Worm (Caenorhabditis elegans): Measurements from ENCODE around the gene F16B4.7.

F16B4.7 gene

ce11 chrV:1610097-1610496 lies 24.6 kb downstream of the F16B4.7 start, which contains the start of gene nhr-177:
TSS of gene nhr-177 (plus strand) at chrV:1610263.
- TF ChIP-seq flt-1 (GFP tag; IDR thresholded peaks at IDR 0.05) (no peak), ztf-29 (GFP tag; IDR thresholded peaks at IDR 0.05) (no peak), klf-2 (GFP tag; conservative IDR thresholded peaks at IDR 0.05) (no peak), cog-1 (tag; optimal IDR thresholded peaks at IDR 0.05) (no peak)

DNA sequence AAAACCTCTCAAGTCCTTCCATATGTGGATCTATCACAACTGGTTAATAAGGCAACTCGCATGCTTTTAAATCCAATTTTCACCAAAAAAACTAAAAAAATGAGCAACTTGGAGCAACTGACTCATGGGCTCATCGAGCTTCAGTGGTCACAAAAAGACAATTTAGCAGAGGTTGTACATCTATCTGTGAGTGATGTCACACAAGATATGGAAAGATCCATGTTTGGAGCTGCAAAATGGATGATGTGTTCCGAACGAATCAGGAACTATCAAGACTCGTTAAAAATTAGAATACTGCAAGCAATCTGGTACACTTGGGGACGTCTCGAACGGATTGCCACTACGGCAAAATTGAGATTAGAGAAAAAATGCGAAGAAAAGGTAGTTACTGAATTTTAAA lies 26.1 kb downstream of the F16B4.7 start:
- no peak for TF ChIP-seq klf-2 (GFP tag; conservative IDR thresholded peaks at IDR 0.05)
- TF ChIP-seq ref-1 (GFP tag; conservative IDR thresholded peaks at IDR 0.05) = no peak
- no peak for TF ChIP-seq T22C8.4 (GFP tag; IDR thresholded peaks at IDR 0.05)
- TF ChIP-seq cog-1 (tag; optimal IDR thresholded peaks at IDR 0.05) = no peak
- no peak for TF ChIP-seq med-1 (GFP tag; optimal IDR thresholded peaks at IDR 0.05; ENCODE audit: insufficient read depth)
- TF ChIP-seq ztf-29 (GFP tag; IDR thresholded peaks at IDR 0.05) = no peak
- TF ChIP-seq ztf-23 (GFP tag; IDR thresholded peaks at IDR 0.05) = no peak

- TF ChIP-seq flt-1 (GFP tag; IDR thresholded peaks at IDR 0.05) = no peak
These were observed 29.2 kb downstream of the F16B4.7 start, which contains the start of gene srbc-41 for ce11 chrV:1614726-1615125. TSS of gene srbc-41 (minus strand) at chrV:1614826.

DNA sequence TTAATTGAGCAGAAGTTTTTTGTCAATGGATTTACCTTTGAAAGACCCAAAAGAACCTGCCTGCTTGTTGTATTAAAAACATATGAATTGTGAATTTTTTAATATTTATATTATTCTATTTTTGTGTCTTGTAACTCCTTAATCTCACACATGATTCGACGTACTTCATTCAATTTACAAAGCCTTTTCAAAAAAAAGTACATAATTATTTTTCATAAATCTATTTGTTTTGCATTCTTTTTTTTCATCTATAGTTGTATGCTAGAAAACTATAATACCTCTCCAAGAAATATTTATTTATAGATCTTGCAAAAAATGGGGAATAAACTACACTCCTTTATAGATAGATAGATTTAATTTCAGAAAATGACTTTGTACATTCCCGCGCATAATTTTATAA lies 33.2 kb downstream of the F16B4.7 start, which contains the start of gene nhr-179:
nhr-179 (minus strand) TSS at position 101 of the 400 bp plus-strand sequence.
- no peak for TF ChIP-seq ztf-29 (GFP tag; IDR thresholded peaks at IDR 0.05)
- no peak for TF ChIP-seq med-1 (GFP tag; optimal IDR thresholded peaks at IDR 0.05; ENCODE audit: insufficient read depth)
- no peak for TF ChIP-seq ztf-23 (GFP tag; IDR thresholded peaks at IDR 0.05)
- TF ChIP-seq cog-1 (tag; optimal IDR thresholded peaks at IDR 0.05) = no peak
- no peak for TF ChIP-seq klf-2 (GFP tag; conservative IDR thresholded peaks at IDR 0.05)
- no peak for TF ChIP-seq tab-1 (GFP tag; IDR thresholded peaks at IDR 0.05)
- TF ChIP-seq T22C8.4 (GFP tag; IDR thresholded peaks at IDR 0.05) = no peak
- TF ChIP-seq ref-1 (GFP tag; conservative IDR thresholded peaks at IDR 0.05) = no peak
- TF ChIP-seq flt-1 (GFP tag; IDR thresholded peaks at IDR 0.05) = no peak

DNA sequence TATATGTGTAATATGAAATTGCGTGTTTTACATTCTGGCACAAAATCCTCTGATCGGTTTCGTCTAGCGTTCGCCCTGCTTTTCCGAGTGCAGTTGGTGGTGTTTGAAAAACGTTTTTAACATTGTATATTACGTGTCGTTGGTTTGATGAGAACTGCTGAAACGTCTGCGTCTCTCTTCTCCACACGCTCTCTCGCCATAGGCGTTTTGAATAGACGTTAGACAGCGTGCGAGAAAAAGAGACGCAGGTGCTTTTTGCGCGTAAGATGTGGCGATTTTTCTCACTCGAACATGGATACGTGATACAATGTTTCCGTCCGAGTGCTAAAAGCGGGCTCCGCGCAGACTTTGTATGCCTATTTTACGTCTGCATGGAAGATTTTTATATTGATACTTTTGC lies 35.0 kb downstream of the F16B4.7 start:
- TF ChIP-seq ref-1 (GFP tag; conservative IDR thresholded peaks at IDR 0.05) (no peak), cog-1 (tag; optimal IDR thresholded peaks at IDR 0.05) (no peak), med-1 (GFP tag; optimal IDR thresholded peaks at IDR 0.05; ENCODE audit: insufficient read depth) (no peak), ztf-23 (GFP tag; IDR thresholded peaks at IDR 0.05) (no peak), tab-1 (GFP tag; IDR thresholded peaks at IDR 0.05) (no peak), flt-1 (GFP tag; IDR thresholded peaks at IDR 0.05) (no peak), klf-2 (GFP tag; conservative IDR thresholded peaks at IDR 0.05) (no peak), T22C8.4 (GFP tag; IDR thresholded peaks at IDR 0.05) (no peak), ztf-29 (GFP tag; IDR thresholded peaks at IDR 0.05) (no peak)

ce11 chrV:1621494-1621893 lies 36.0 kb downstream of the F16B4.7 start, which contains the start of gene nhr-117:
TSS of gene nhr-117 (minus strand) at chrV:1621520.
- TF ChIP-seq cog-1 (tag; optimal IDR thresholded peaks at IDR 0.05) = no peak
- no peak for TF ChIP-seq med-1 (GFP tag; optimal IDR thresholded peaks at IDR 0.05; ENCODE audit: insufficient read depth)
- no peak for TF ChIP-seq klf-2 (GFP tag; conservative IDR thresholded peaks at IDR 0.05)
- TF ChIP-seq tab-1 (GFP tag; IDR thresholded peaks at IDR 0.05) = no peak
- TF ChIP-seq ref-1 (GFP tag; conservative IDR thresholded peaks at IDR 0.05) = no peak
- TF ChIP-seq ztf-29 (GFP tag; IDR thresholded peaks at IDR 0.05) = no peak
- no peak for TF ChIP-seq flt-1 (GFP tag; IDR thresholded peaks at IDR 0.05)
- no peak for TF ChIP-seq T22C8.4 (GFP tag; IDR thresholded peaks at IDR 0.05)
- no peak for TF ChIP-seq ztf-23 (GFP tag; IDR thresholded peaks at IDR 0.05)

DNA sequence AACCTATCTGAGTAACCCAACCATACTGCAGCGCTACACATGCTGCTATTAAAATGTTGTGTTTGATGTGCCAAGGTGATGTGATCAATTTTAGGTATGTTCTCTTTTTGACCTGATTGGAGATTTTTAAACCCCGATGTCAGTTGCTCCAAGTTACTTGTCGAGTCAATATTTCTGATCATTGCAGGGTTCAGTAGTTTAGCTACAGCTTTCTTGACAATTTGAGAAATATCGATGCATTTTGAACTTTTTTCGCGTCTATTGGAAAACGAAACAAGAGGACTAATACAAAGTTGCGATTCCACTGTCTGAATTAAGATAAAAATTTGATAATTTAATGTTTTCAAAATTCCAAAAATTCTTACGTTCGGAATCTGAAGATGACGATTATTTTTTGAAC lies 37.9 kb downstream of the F16B4.7 start:
- TF ChIP-seq ref-1 (GFP tag; conservative IDR thresholded peaks at IDR 0.05) = no peak
- no peak for TF ChIP-seq med-1 (GFP tag; optimal IDR thresholded peaks at IDR 0.05; ENCODE audit: insufficient read depth)
- TF ChIP-seq ztf-29 (GFP tag; IDR thresholded peaks at IDR 0.05) = no peak
- no peak for TF ChIP-seq cog-1 (tag; optimal IDR thresholded peaks at IDR 0.05)
- TF ChIP-seq tab-1 (GFP tag; IDR thresholded peaks at IDR 0.05) = no peak
- no peak for TF ChIP-seq T22C8.4 (GFP tag; IDR thresholded peaks at IDR 0.05)

DNA sequence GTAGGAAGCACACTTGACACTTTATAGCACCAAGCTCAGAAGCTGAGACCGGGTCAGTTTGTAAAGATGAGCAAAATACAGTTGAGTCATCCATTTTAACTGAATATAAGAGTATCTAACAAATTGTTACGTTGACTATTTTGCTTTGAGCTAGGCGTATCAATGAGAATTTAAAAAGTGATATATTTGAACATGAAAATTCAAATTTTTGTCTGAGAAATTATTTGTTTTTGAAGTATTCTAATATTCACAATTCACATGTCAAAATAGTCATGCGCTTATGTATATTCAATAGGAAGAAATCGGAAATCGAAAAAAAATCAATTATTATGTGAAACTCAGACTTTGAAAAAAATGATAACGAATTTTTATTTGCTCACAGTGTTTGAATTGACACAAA lies 38.8 kb downstream of the F16B4.7 start, which contains the start of gene nhr-110:
nhr-110 (minus strand) TSS at position 101 of the 400 bp plus-strand sequence.
- TF ChIP-seq ref-1 (GFP tag; conservative IDR thresholded peaks at IDR 0.05) (no peak), ztf-23 (GFP tag; IDR thresholded peaks at IDR 0.05) (no peak), cog-1 (tag; optimal IDR thresholded peaks at IDR 0.05) (no peak), T22C8.4 (GFP tag; IDR thresholded peaks at IDR 0.05) (no peak), flt-1 (GFP tag; IDR thresholded peaks at IDR 0.05) (no peak), ztf-29 (GFP tag; IDR thresholded peaks at IDR 0.05) (no peak), klf-2 (GFP tag; conservative IDR thresholded peaks at IDR 0.05) (no peak), med-1 (GFP tag; optimal IDR thresholded peaks at IDR 0.05; ENCODE audit: insufficient read depth) (no peak), tab-1 (GFP tag; IDR thresholded peaks at IDR 0.05) (no peak)

- TF ChIP-seq ztf-23 (GFP tag; IDR thresholded peaks at IDR 0.05) = no peak
- no peak for TF ChIP-seq cog-1 (tag; optimal IDR thresholded peaks at IDR 0.05)
- TF ChIP-seq med-1 (GFP tag; optimal IDR thresholded peaks at IDR 0.05; ENCODE audit: insufficient read depth) = no peak
- TF ChIP-seq ref-1 (GFP tag; conservative IDR thresholded peaks at IDR 0.05) = no peak
- no peak for TF ChIP-seq T22C8.4 (GFP tag; IDR thresholded peaks at IDR 0.05)
- TF ChIP-seq tab-1 (GFP tag; IDR thresholded peaks at IDR 0.05) = no peak
- TF ChIP-seq ztf-29 (GFP tag; IDR thresholded peaks at IDR 0.05) = no peak
- no peak for TF ChIP-seq flt-1 (GFP tag; IDR thresholded peaks at IDR 0.05)
- TF ChIP-seq klf-2 (GFP tag; conservative IDR thresholded peaks at IDR 0.05) = no peak
These were observed 41.2 kb downstream of the F16B4.7 start, which contains the start of gene nhr-237 for ce11 chrV:1626720-1627119. TSS of gene nhr-237 (minus strand) at chrV:1626820.

DNA sequence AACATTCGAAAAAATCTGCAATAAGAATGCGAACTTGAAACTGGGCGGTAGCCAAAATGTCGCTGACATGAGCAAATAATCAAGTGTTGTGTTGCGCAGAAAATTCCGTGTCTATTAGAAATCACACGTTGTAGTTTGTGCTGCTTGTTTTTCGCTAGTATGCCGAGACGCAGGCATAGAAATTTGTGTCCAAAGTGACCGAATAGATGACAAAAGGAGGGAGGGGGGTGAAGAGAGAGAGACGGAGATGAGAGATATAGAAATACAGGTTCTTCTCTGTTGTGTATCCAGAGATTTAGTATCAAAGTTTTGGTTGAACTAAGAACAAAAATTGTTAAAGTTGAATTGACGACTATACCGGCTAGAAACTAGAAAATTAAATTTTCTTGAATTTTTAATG lies 41.8 kb downstream of the F16B4.7 start:
- TF ChIP-seq ztf-29 (GFP tag; IDR thresholded peaks at IDR 0.05) = no peak
- no peak for TF ChIP-seq T22C8.4 (GFP tag; IDR thresholded peaks at IDR 0.05)
- no peak for TF ChIP-seq flt-1 (GFP tag; IDR thresholded peaks at IDR 0.05)
- TF ChIP-seq tab-1 (GFP tag; IDR thresholded peaks at IDR 0.05) = no peak
- TF ChIP-seq ref-1 (GFP tag; conservative IDR thresholded peaks at IDR 0.05) = no peak
- TF ChIP-seq med-1 (GFP tag; optimal IDR thresholded peaks at IDR 0.05; ENCODE audit: insufficient read depth) = no peak
- TF ChIP-seq klf-2 (GFP tag; conservative IDR thresholded peaks at IDR 0.05) = no peak
- no peak for TF ChIP-seq ztf-23 (GFP tag; IDR thresholded peaks at IDR 0.05)
- no peak for TF ChIP-seq cog-1 (tag; optimal IDR thresholded peaks at IDR 0.05)
